Fruit fly (Drosophila melanogaster): ENCODE results near the gene Raf.

dm6 chrX:2337184-2337583 lies 41.9 kb downstream of the Raf start:
- TF ChIP-seq CG10669 (GFP tag; optimal IDR thresholded peaks at IDR 0.05) (no peak), CG3919 (GFP tag; optimal IDR thresholded peaks at IDR 0.05) (no peak), CG6808 (GFP tag; optimal IDR thresholded peaks at IDR 0.05) (no peak), CG6163 (GFP tag; IDR thresholded peaks at IDR 0.05) (no peak), topi (GFP tag; optimal IDR thresholded peaks at IDR 0.05) (no peak), Sox14 (GFP tag; optimal IDR thresholded peaks at IDR 0.05) (no peak), Hr39 (GFP tag; optimal IDR thresholded peaks at IDR 0.05) (no peak), Sox102F (GFP tag; optimal IDR thresholded peaks at IDR 0.05) (no peak), salr (GFP tag; optimal IDR thresholded peaks at IDR 0.05) (no peak), Eip75B (GFP tag; optimal IDR thresholded peaks at IDR 0.05) (no peak), vri (GFP tag; optimal IDR thresholded peaks at IDR 0.05) (no peak), Met (GFP tag; optimal IDR thresholded peaks at IDR 0.05) (no peak)
